Fruit fly (Drosophila melanogaster) whole organism: ENCODE results near the gene CG11672.

ENCODE experiments used
- CG8478 ChIP-seq: fragments of >200 bp; optimal IDR thresholded peaks from 2 replicates; lab custom pipeline; 2018; ENCODE audit warnings: inconsistent platforms
- Dll ChIP-seq: fragments of >200 bp; optimal IDR thresholded peaks from 2 replicates; lab custom pipeline; 2017
- EcR ChIP-seq, 2 experiments: fragments of >200 bp; optimal IDR thresholded peaks; 2 replicates each; lab custom pipeline; 2017; ENCODE audit warnings: missing biosample characterization in 2 of 2, missing genetic modification characterization in 2 of 2, missing genetic modification reagents in 2 of 2
- pan ChIP-seq: fragments of >200 bp; optimal IDR thresholded peaks from 2 replicates; lab custom pipeline; 2017
- psq ChIP-seq: fragments of >200 bp; optimal IDR thresholded peaks from 2 replicates; lab custom pipeline; 2017
- usp ChIP-seq: fragments of >200 bp; optimal IDR thresholded peaks from 2 replicates; lab custom pipeline; 2017; ENCODE audit warnings: missing biosample characterization, missing genetic modification characterization, mixed read lengths

dm6 chr3R:8250166-8250733 is 40.1 kb downstream of the CG11672 start, which contains the start of gene mtg:
- TF ChIP-seq psq: no peak
- no peak for TF ChIP-seq EcR (GFP tag; optimal IDR thresholded peaks at IDR 0.05; lab: Kevin White, UChicago)
- no peak for TF ChIP-seq CG8478
- no peak for TF ChIP-seq usp (GFP tag; lab: Kevin White, UChicago)
- no peak for TF ChIP-seq pan (lab: Kevin White, UChicago)
- no peak for TF ChIP-seq Dll (lab: Kevin White, UChicago)
